Fruit fly (Drosophila melanogaster) whole organism, embryonic: ENCODE data around the gene CG10801.

Experiments used
- Bgb ChIP-seq: fragments of 200-800 bp; sonication (Bioruptor generic); IDR thresholded peaks from 2 replicates; pipeline ENCODE4 v1.3.6; 2022; ENCODE audit warnings: missing biosample characterization, missing genetic modification characterization; ENCODE audit not compliant: partially characterized antibody
- CG10147 ChIP-seq: fragments of 200-800 bp; sonication (Bioruptor generic); optimal IDR thresholded peaks from 2 replicates; lab custom pipeline; 2019; ENCODE audit warnings: missing biosample characterization, mild to moderate bottlenecking, missing genetic modification characterization, moderate library complexity
- CG10209 ChIP-seq: fragments of 200-800 bp; sonication (Bioruptor generic); optimal IDR thresholded peaks from 3 replicates; lab custom pipeline; 2017; ENCODE audit warnings: missing biosample characterization, mild to moderate bottlenecking, missing genetic modification characterization, missing genetic modification reagents
- CG10321 ChIP-seq: fragments of 200-800 bp; sonication (Bioruptor generic); IDR thresholded peaks from 2 replicates; pipeline ENCODE4 v1.3.6; 2022; ENCODE audit warnings: missing biosample characterization, missing genetic modification characterization
- CG11085 ChIP-seq: fragments of 200-800 bp; sonication (Bioruptor generic); IDR thresholded peaks from 2 replicates; pipeline ENCODE4 v1.3.6; 2022; ENCODE audit warnings: missing biosample characterization, missing genetic modification characterization
- CG11247 ChIP-seq: fragments of 200-800 bp; sonication (Bioruptor generic); IDR thresholded peaks from 2 replicates; pipeline ENCODE4 v1.3.6; 2022; ENCODE audit warnings: missing biosample characterization, missing genetic modification characterization
- CG11723 ChIP-seq: fragments of 200-800 bp; sonication (Bioruptor generic); optimal IDR thresholded peaks from 2 replicates; lab custom pipeline; 2017; ENCODE audit warnings: missing biosample characterization, mild to moderate bottlenecking, missing genetic modification characterization
- CG12942 ChIP-seq: fragments of 200-800 bp; sonication (Bioruptor generic); optimal IDR thresholded peaks from 3 replicates; lab custom pipeline; 2016; ENCODE audit warnings: missing biosample characterization, missing genetic modification characterization
- CG13624 ChIP-seq: fragments of 200-800 bp; sonication (Bioruptor generic); optimal IDR thresholded peaks from 2 replicates; lab custom pipeline; 2016; ENCODE audit warnings: missing biosample characterization, missing genetic modification characterization
- CG15514 ChIP-seq: fragments of 200-800 bp; sonication (Bioruptor generic); optimal IDR thresholded peaks from 3 replicates; lab custom pipeline; 2017; ENCODE audit warnings: missing biosample characterization, missing genetic modification characterization, mild to moderate bottlenecking, moderate library complexity, missing genetic modification reagents
- CG17829 ChIP-seq: fragments of 200-800 bp; optimal IDR thresholded peaks from 2 replicates; lab custom pipeline; 2019; ENCODE audit warnings: missing biosample characterization, mild to moderate bottlenecking, missing genetic modification characterization, moderate library complexity
- CG2875 ChIP-seq: fragments of 200-800 bp; sonication (Bioruptor generic); optimal IDR thresholded peaks from 2 replicates; lab custom pipeline; 2017; ENCODE audit warnings: missing biosample characterization, mild to moderate bottlenecking, missing genetic modification characterization, missing genetic modification reagents
- CG31441 ChIP-seq: fragments of 200-800 bp; sonication (Bioruptor generic); IDR thresholded peaks from 2 replicates; pipeline ENCODE4 v1.3.6; 2022; ENCODE audit warnings: missing biosample characterization, missing genetic modification characterization
- CG3281 ChIP-seq: fragments of 200-800 bp; sonication (Bioruptor generic); optimal IDR thresholded peaks from 3 replicates; lab custom pipeline; 2017; ENCODE audit warnings: missing biosample characterization, mild to moderate bottlenecking, missing genetic modification characterization
- CG4617 ChIP-seq: fragments of 200-800 bp; sonication (Bioruptor generic); optimal IDR thresholded peaks from 3 replicates; lab custom pipeline; 2016; ENCODE audit warnings: missing biosample characterization, missing genetic modification characterization, borderline replicate concordance
- CG4820 ChIP-seq: fragments of 200-800 bp; sonication (Bioruptor generic); optimal IDR thresholded peaks from 3 replicates; lab custom pipeline; 2016; ENCODE audit warnings: missing biosample characterization, missing genetic modification characterization
- CG5180 ChIP-seq: fragments of 200-800 bp; sonication (Bioruptor generic); optimal IDR thresholded peaks from 3 replicates; lab custom pipeline; 2017; ENCODE audit warnings: missing biosample characterization, missing genetic modification characterization, mild to moderate bottlenecking, moderate library complexity, missing genetic modification reagents
- CG6854 ChIP-seq: fragments of 200-800 bp; sonication (Bioruptor generic); optimal IDR thresholded peaks from 3 replicates; lab custom pipeline; 2017; ENCODE audit warnings: missing biosample characterization, mild to moderate bottlenecking, missing genetic modification characterization
- CG9797 ChIP-seq: fragments of 200-800 bp; sonication (Bioruptor generic); optimal IDR thresholded peaks from 3 replicates; lab custom pipeline; 2018; ENCODE audit warnings: missing biosample characterization, mild to moderate bottlenecking, missing genetic modification characterization
- CG9817 ChIP-seq: fragments of 200-800 bp; sonication (Bioruptor generic); optimal IDR thresholded peaks from 2 replicates; lab custom pipeline; 2018; ENCODE audit warnings: missing biosample characterization, mild to moderate bottlenecking, missing genetic modification characterization, moderate library complexity
- CTCF ChIP-seq: fragments of 200-800 bp; sonication (Bioruptor generic); optimal IDR thresholded peaks from 2 replicates; lab custom pipeline; 2017; ENCODE audit warnings: missing biosample characterization, mild to moderate bottlenecking, missing genetic modification characterization, moderate library complexity
- Camta ChIP-seq: fragments of 200-800 bp; sonication (Bioruptor generic); optimal IDR thresholded peaks from 2 replicates; lab custom pipeline; 2016; ENCODE audit warnings: missing biosample characterization, missing genetic modification characterization
- D19B ChIP-seq: fragments of 200-800 bp; sonication (Bioruptor generic); optimal IDR thresholded peaks from 2 replicates; lab custom pipeline; 2017; ENCODE audit warnings: missing biosample characterization, mild to moderate bottlenecking, missing genetic modification characterization
- Deaf1 ChIP-seq: fragments of 200-800 bp; optimal IDR thresholded peaks from 3 replicates; lab custom pipeline; 2019; ENCODE audit warnings: missing biosample characterization, mild to moderate bottlenecking, missing genetic modification characterization, moderate library complexity
- Eip74EF ChIP-seq, 2 experiments: fragments of 200-800 bp in 1 of 2; fragments of >200 bp in 1 of 2; sonication (Bioruptor generic) in 1 of 2; optimal IDR thresholded peaks; 2 replicates each; lab custom pipeline; 2017 to 2019; ENCODE audit warnings: missing biosample characterization in 2 of 2, missing genetic modification characterization in 2 of 2, mild to moderate bottlenecking in 1 of 2, moderate library complexity in 1 of 2
- Mrtf ChIP-seq: fragments of 200-800 bp; sonication (Bioruptor generic); IDR thresholded peaks from 3 replicates; pipeline ENCODE4 v1.3.6; 2022; ENCODE audit warnings: missing biosample characterization, missing genetic modification characterization
- Nf-YC ChIP-seq: fragments of 200-800 bp; optimal IDR thresholded peaks from 3 replicates; lab custom pipeline; 2019; ENCODE audit warnings: missing biosample characterization, mild to moderate bottlenecking, missing genetic modification characterization, moderate library complexity
- NfI ChIP-seq: fragments of 200-800 bp; sonication (Bioruptor generic); optimal IDR thresholded peaks from 3 replicates; lab custom pipeline; 2018; ENCODE audit warnings: missing biosample characterization, mild to moderate bottlenecking, missing genetic modification characterization, moderate library complexity
- PHDP ChIP-seq: fragments of 200-800 bp; sonication (Bioruptor generic); optimal IDR thresholded peaks from 3 replicates; lab custom pipeline; 2018; ENCODE audit warnings: missing biosample characterization, mild to moderate bottlenecking, missing genetic modification characterization, moderate library complexity
- Ptx1 ChIP-seq: fragments of 200-800 bp; sonication (Bioruptor generic); IDR thresholded peaks from 2 replicates; pipeline ENCODE4 v1.3.6; 2022; ENCODE audit warnings: missing biosample characterization, missing genetic modification characterization
- Rfx ChIP-seq: fragments of 200-800 bp; sonication (Bioruptor generic); IDR thresholded peaks from 2 replicates; pipeline ENCODE4 v1.3.6; 2022; ENCODE audit warnings: missing biosample characterization, missing genetic modification characterization
- Side ChIP-seq: fragments of 200-800 bp; sonication (Bioruptor generic); optimal IDR thresholded peaks from 2 replicates; lab custom pipeline; 2016; ENCODE audit warnings: missing biosample characterization, missing genetic modification characterization
- Ssrp ChIP-seq: fragments of 200-800 bp; sonication (Bioruptor generic); optimal IDR thresholded peaks from 2 replicates; lab custom pipeline; 2018; ENCODE audit warnings: missing biosample characterization, mild to moderate bottlenecking, missing genetic modification characterization, moderate library complexity
- Taf1 ChIP-seq: fragments of 200-800 bp; sonication (Bioruptor generic); IDR thresholded peaks from 2 replicates; pipeline ENCODE4 v1.3.6; 2022; ENCODE audit warnings: missing biosample characterization, missing genetic modification characterization
- Xrp1 ChIP-seq: fragments of 200-800 bp; sonication (Bioruptor generic); IDR thresholded peaks from 2 replicates; pipeline ENCODE4 v1.3.6; 2022; ENCODE audit warnings: missing biosample characterization, missing genetic modification characterization
- corto ChIP-seq: fragments of 200-800 bp; sonication (Bioruptor generic); optimal IDR thresholded peaks from 2 replicates; lab custom pipeline; 2016; ENCODE audit warnings: missing biosample characterization, mild to moderate bottlenecking, missing genetic modification characterization, moderate library complexity
- disco-r ChIP-seq: fragments of 200-800 bp; sonication (Bioruptor generic); optimal IDR thresholded peaks from 2 replicates; lab custom pipeline; 2016; ENCODE audit warnings: missing biosample characterization, missing genetic modification characterization
- dmrt11E ChIP-seq: fragments of 200-800 bp; sonication (Bioruptor generic); optimal IDR thresholded peaks from 3 replicates; lab custom pipeline; 2018; ENCODE audit warnings: missing biosample characterization, mild to moderate bottlenecking, missing genetic modification characterization, moderate library complexity
- dmrt99B ChIP-seq: fragments of 200-800 bp; sonication (Bioruptor generic); optimal IDR thresholded peaks from 2 replicates; lab custom pipeline; 2018; ENCODE audit warnings: missing biosample characterization, mild to moderate bottlenecking, missing genetic modification characterization, moderate library complexity
- exex ChIP-seq: fragments of 200-800 bp; sonication (Bioruptor generic); optimal IDR thresholded peaks from 4 replicates; lab custom pipeline; 2018; ENCODE audit warnings: missing biosample characterization, mild to moderate bottlenecking, missing genetic modification characterization, moderate library complexity
- gsb-n ChIP-seq: fragments of 200-800 bp; sonication (Bioruptor generic); optimal IDR thresholded peaks from 3 replicates; lab custom pipeline; 2018; ENCODE audit warnings: missing biosample characterization, mild to moderate bottlenecking, missing genetic modification characterization
- jing ChIP-seq: fragments of 200-800 bp; sonication (Bioruptor generic); optimal IDR thresholded peaks from 2 replicates; lab custom pipeline; 2018; ENCODE audit warnings: missing biosample characterization, mild to moderate bottlenecking, missing genetic modification characterization
- org-1 ChIP-seq: fragments of 200-800 bp; sonication (Bioruptor generic); optimal IDR thresholded peaks from 2 replicates; lab custom pipeline; 2017; ENCODE audit warnings: missing biosample characterization, missing genetic modification characterization
- otp ChIP-seq: fragments of 200-800 bp; sonication (Bioruptor generic); IDR thresholded peaks from 3 replicates; pipeline ENCODE4, ENCODE4 v1.3.6; 2022; ENCODE audit warnings: missing biosample characterization, missing genetic modification characterization
- psq ChIP-seq: fragments of 200-800 bp; sonication (Bioruptor generic); optimal IDR thresholded peaks from 2 replicates; lab custom pipeline; 2017; ENCODE audit warnings: missing biosample characterization, missing genetic modification characterization
- stc ChIP-seq: fragments of 200-800 bp; sonication (Bioruptor generic); IDR thresholded peaks from 2 replicates; pipeline ENCODE4 v1.3.6; 2022; ENCODE audit warnings: missing biosample characterization, missing genetic modification characterization
- tap ChIP-seq: fragments of 200-800 bp; optimal IDR thresholded peaks from 3 replicates; lab custom pipeline; 2019; ENCODE audit warnings: missing biosample characterization, mild to moderate bottlenecking, missing genetic modification characterization, moderate library complexity
- tna ChIP-seq: fragments of 200-800 bp; sonication (Bioruptor generic); IDR thresholded peaks from 2 replicates; pipeline ENCODE4 v1.3.6; 2022; ENCODE audit warnings: missing biosample characterization, missing genetic modification characterization; ENCODE audit not compliant: partially characterized antibody
- wek ChIP-seq: fragments of 200-800 bp; sonication (Bioruptor generic); optimal IDR thresholded peaks from 3 replicates; lab custom pipeline; 2018; ENCODE audit warnings: missing biosample characterization, mild to moderate bottlenecking, missing genetic modification characterization, moderate library complexity

Gene CG10801

dm6 chrX:3454715-3455114 lies 5.7 kb upstream of the CG10801 start (continued):
- TF ChIP-seq psq (GFP tag; lab: Kevin White, UChicago): no peak
- no peak for TF ChIP-seq CG10321
- TF ChIP-seq Ptx1 (GFP tag; lab: Robert Waterston, UW): peak; percentile 26; the same call in 1 of the 2 replicates
- TF ChIP-seq CG4820 (GFP tag; lab: Kevin White, UChicago): no peak
- TF ChIP-seq Nf-YC (tag; lab: Kevin White, UChicago): no peak
- no peak for TF ChIP-seq jing (GFP tag; lab: Kevin White, UChicago)
- TF ChIP-seq Bgb (GFP tag; lab: Robert Waterston, UW): no peak
- TF ChIP-seq CG11085: no peak
- TF ChIP-seq D19B (GFP tag; lab: Kevin White, UChicago): no peak
- no peak for TF ChIP-seq CG3281 (GFP tag; lab: Kevin White, UChicago)
- TF ChIP-seq Rfx (GFP tag; lab: Robert Waterston, UW): no peak
- TF ChIP-seq corto (GFP tag; lab: Kevin White, UChicago): no peak
- TF ChIP-seq CG10209 (GFP tag; lab: Kevin White, UChicago): no peak
- TF ChIP-seq CG31441 (GFP tag; lab: Robert Waterston, UW): peak; percentile 8; the same call in 1 of the 2 replicates
- no peak for TF ChIP-seq CG9797 (GFP tag; lab: Kevin White, UChicago)
- no peak for TF ChIP-seq CG4617 (GFP tag; lab: Kevin White, UChicago)
- no peak for TF ChIP-seq tna (GFP tag; lab: Robert Waterston, UW)
- TF ChIP-seq Side: no peak
- TF ChIP-seq, all 482 proteins: peak for 56

dm6 chrX:3455431-3456001 lies 4.9 kb upstream of the CG10801 start:
- TF ChIP-seq org-1 (GFP tag; lab: Kevin White, UChicago) (peak; percentile 2), CG11723 (GFP tag; lab: Kevin White, UChicago) (peak; percentile 3), tap (tag; lab: Kevin White, UChicago) (peak; percentile 50), CTCF (GFP tag; lab: Kevin White, UChicago) (no peak), wek (GFP tag; lab: Kevin White, UChicago) (no peak), Taf1 (GFP tag; lab: Robert Waterston, UW) (no peak), CG11247 (no peak), exex (tag; lab: Kevin White, UChicago) (no peak), CG2875 (GFP tag; lab: Kevin White, UChicago) (peak; percentile 28), CG17829 (tag; lab: Kevin White, UChicago) (peak; percentile 47), otp (GFP tag; lab: Robert Waterston, UW) (no peak), Ssrp (tag; lab: Kevin White, UChicago) (peak; percentile 65), CG13624 (GFP tag; lab: Kevin White, UChicago) (no peak), CG10147 (GFP tag; lab: Kevin White, UChicago) (no peak), CG6854 (no peak), Camta (GFP tag; lab: Kevin White, UChicago) (no peak), gsb-n (peak; percentile 45), Mrtf (GFP tag; lab: Robert Waterston, UW) (0 out of 3 replicates have a peak, but pooled peaks have one; percentile 25), Xrp1 (GFP tag; lab: Robert Waterston, UW) (peak; percentile 29; the same call in 1 of the 2 replicates), Eip74EF (GFP tag; optimal IDR thresholded peaks at IDR 0.05; lab: Kevin White, UChicago) (peak in 1 of 2 experiments; percentile 37), disco-r (GFP tag; lab: Kevin White, UChicago) (no peak), stc (peak; percentile 41; the same call in 1 of the 2 replicates), CG12942 (GFP tag; lab: Kevin White, UChicago) (peak; percentile 5), CG9817 (tag; lab: Kevin White, UChicago) (peak; percentile 9), dmrt99B (tag; lab: Kevin White, UChicago) (peak; percentile 74), CG5180 (peak; percentile 33), PHDP (tag; lab: Kevin White, UChicago) (peak; percentile 55), CG15514 (GFP tag; lab: Kevin White, UChicago) (no peak), NfI (GFP tag; lab: Kevin White, UChicago) (peak; percentile 7), Deaf1 (tag; lab: Kevin White, UChicago) (peak; percentile 24), dmrt11E (peak; percentile 12)
